Worm (Caenorhabditis elegans) whole organism, L1 larva: Measurements from ENCODE around the gene Y57E12B.11.

Experiments used
- elt-2 ChIP-seq: sonication (generic microtip); optimal IDR thresholded peaks from 2 replicates; lab custom pipeline; 2016; ENCODE audit warnings: missing genetic modification characterization, mild to moderate bottlenecking, inconsistent platforms, missing compliant biosample characterization, missing genetic modification reagents
- rnt-1 ChIP-seq: sonication (generic microtip); optimal IDR thresholded peaks from 2 replicates; lab custom pipeline; 2016; ENCODE audit warnings: mild to moderate bottlenecking, missing genetic modification characterization, moderate library complexity, missing compliant biosample characterization
- tbx-2 ChIP-seq: sonication (generic microtip); optimal IDR thresholded peaks from 2 replicates; lab custom pipeline; 2016; ENCODE audit warnings: missing genetic modification characterization, missing compliant biosample characterization
- ztf-11 ChIP-seq, 2 experiments: sonication (generic microtip); optimal IDR thresholded peaks; 2 replicates each; lab custom pipeline; 2016 to 2017; ENCODE audit warnings: missing genetic modification characterization in 2 of 2, missing biosample characterization in 1 of 2, missing compliant biosample characterization in 1 of 2

DNA sequence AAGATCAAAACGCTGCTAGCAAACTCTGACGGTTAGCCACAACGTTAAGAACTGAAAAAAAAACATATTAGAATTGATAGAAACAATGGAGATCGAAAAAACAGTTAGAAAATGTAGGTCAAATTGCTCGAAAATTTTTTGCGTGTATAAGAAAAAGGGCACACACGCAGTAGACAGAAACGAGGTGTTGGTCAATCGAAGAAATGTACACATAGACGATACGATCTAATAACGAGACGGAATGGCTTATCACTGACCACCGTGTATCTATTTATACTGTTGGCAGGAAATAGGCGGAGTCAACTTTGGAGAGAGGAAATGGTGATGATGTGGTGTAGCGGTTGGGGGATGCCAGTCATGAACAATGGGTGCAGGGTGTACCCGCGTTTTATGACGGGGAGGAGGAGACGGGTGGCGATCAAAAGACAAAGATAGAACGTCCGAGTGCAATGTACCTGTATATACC is 49.5 kb downstream of the Y57E12B.11 start, which contains the start of gene odc-1:
- TF ChIP-seq tbx-2 (tag; lab: Kevin White, UChicago) = no peak
- no peak for TF ChIP-seq rnt-1 (tag; lab: Kevin White, UChicago)
- no peak for TF ChIP-seq ztf-11 (tag; optimal IDR thresholded peaks at IDR 0.05; lab: Kevin White, UChicago)
- no peak for TF ChIP-seq elt-2 (tag; lab: Kevin White, UChicago)
